Fruit fly (Drosophila melanogaster): Measurements from ENCODE around the gene Ctl2.

Ctl2 gene

DNA sequence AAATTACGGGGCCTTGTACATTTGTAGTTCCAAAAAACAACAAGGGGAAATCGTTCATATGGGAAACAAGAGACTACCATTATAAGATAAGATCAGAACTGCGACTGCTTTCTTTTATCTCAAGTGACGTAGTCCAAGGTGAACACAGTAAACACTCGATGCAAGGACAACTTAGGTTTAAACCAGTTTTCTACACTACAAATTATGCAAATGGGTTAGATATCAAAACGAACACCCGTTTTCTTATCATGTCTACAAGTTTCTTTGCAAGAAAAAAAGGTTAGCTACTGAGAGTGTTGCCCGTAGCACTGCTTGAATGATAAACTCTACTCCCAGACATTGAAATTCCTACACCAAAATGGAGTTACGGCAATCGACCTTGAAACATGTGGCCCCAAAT, 958 bp downstream of the Ctl2 start (continued):
- TF ChIP-seq luna (GFP tag; optimal IDR thresholded peaks at IDR 0.05) (no peak), CG12942 (GFP tag; optimal IDR thresholded peaks at IDR 0.05) (peak; percentile 26), CG11085 (GFP tag; IDR thresholded peaks at IDR 0.05) (peak; percentile 34; the same call in 1 of the 2 replicates), tap (tag; optimal IDR thresholded peaks at IDR 0.05) (no peak), CG4328 (GFP tag; optimal IDR thresholded peaks at IDR 0.05) (no peak), slbo (GFP tag; IDR thresholded peaks at IDR 0.05) (peak; percentile 82), crol (GFP tag; IDR thresholded peaks at IDR 0.05) (no peak), HLHmδ (GFP tag; optimal IDR thresholded peaks at IDR 0.05) (no peak), prd (optimal IDR thresholded peaks at IDR 0.05) (no peak), prd (GFP tag; IDR thresholded peaks at IDR 0.05) (peak; percentile 90), fru (optimal IDR thresholded peaks at IDR 0.05) (no peak), Bdp1 (GFP tag; optimal IDR thresholded peaks at IDR 0.05) (peak; percentile 35), bab2 (GFP tag; optimal IDR thresholded peaks at IDR 0.05) (peak; percentile 76), CG17361 (GFP tag; IDR thresholded peaks at IDR 0.05) (peak; percentile 71), CG7556 (GFP tag; optimal IDR thresholded peaks at IDR 0.05) (peak; percentile 38), CG14050 (GFP tag; IDR thresholded peaks at IDR 0.05) (peak; percentile 60), CG13624 (GFP tag; optimal IDR thresholded peaks at IDR 0.05) (peak; percentile 14), pros (GFP tag; optimal IDR thresholded peaks at IDR 0.05) (no peak), CG10462 (GFP tag; optimal IDR thresholded peaks at IDR 0.05) (peak; percentile 14), tin (GFP tag; optimal IDR thresholded peaks at IDR 0.05) (peak; percentile 32), emc (GFP tag; optimal IDR thresholded peaks at IDR 0.05) (peak; percentile 31), gsb-n (tag; optimal IDR thresholded peaks at IDR 0.05) (no peak), CG4424 (GFP tag; optimal IDR thresholded peaks at IDR 0.05) (peak; percentile 65), abd-A (tag; optimal IDR thresholded peaks at IDR 0.05) (no peak), dm (GFP tag; optimal IDR thresholded peaks at IDR 0.05) (no peak), CG3163 (GFP tag; optimal IDR thresholded peaks at IDR 0.05) (no peak), CG11093 (GFP tag; IDR thresholded peaks at IDR 0.05) (peak; percentile 64; the same call in 2 of the 3 replicates), CG6272 (GFP tag; IDR thresholded peaks at IDR 0.05) (peak; percentile 51), BEAF-32 (GFP tag; optimal IDR thresholded peaks at IDR 0.05) (no peak), Lim3 (GFP tag; IDR thresholded peaks at IDR 0.05) (no peak), CG2120 (GFP tag; optimal IDR thresholded peaks at IDR 0.05) (peak; percentile 71), Awh (GFP tag; IDR thresholded peaks at IDR 0.05) (peak; percentile 65), Tbp (GFP tag; optimal IDR thresholded peaks at IDR 0.05) (no peak), Atf3 (GFP tag; optimal IDR thresholded peaks at IDR 0.05) (no peak), az2 (GFP tag; optimal IDR thresholded peaks at IDR 0.05) (peak; percentile 60), pan (optimal IDR thresholded peaks at IDR 0.05) (no peak), pan (GFP tag; optimal IDR thresholded peaks at IDR 0.05 in 1 of 2, IDR thresholded peaks at IDR 0.05 in 1 of 2) (peak in 1 of 2 experiments; percentile 76), tx (GFP tag; optimal IDR thresholded peaks at IDR 0.05) (peak; percentile 10), Usf (GFP tag; optimal IDR thresholded peaks at IDR 0.05) (peak; percentile 2), nom (GFP tag; optimal IDR thresholded peaks at IDR 0.05) (no peak), ab (GFP tag; optimal IDR thresholded peaks at IDR 0.05) (no peak), E2f1 (GFP tag; IDR thresholded peaks at IDR 0.05) (peak; percentile 68), Fer1 (GFP tag; optimal IDR thresholded peaks at IDR 0.05) (peak; percentile 30), tgo (GFP tag; IDR thresholded peaks at IDR 0.05) (peak; percentile 73), D19A (tag; optimal IDR thresholded peaks at IDR 0.05) (peak; percentile 44), CG13424 (tag; optimal IDR thresholded peaks at IDR 0.05) (peak; percentile 53), CG12299 (tag; optimal IDR thresholded peaks at IDR 0.05) (no peak), Side (GFP tag; optimal IDR thresholded peaks at IDR 0.05) (peak; percentile 80), CG9727 (GFP tag; optimal IDR thresholded peaks at IDR 0.05) (peak; percentile 45), cg (GFP tag; optimal IDR thresholded peaks at IDR 0.05) (no peak), CG11696 (GFP tag; IDR thresholded peaks at IDR 0.05) (0 out of 2 replicates have a peak, but pooled peaks have one; percentile 20), cwo (GFP tag; optimal IDR thresholded peaks at IDR 0.05) (no peak), z (GFP tag; IDR thresholded peaks at IDR 0.05) (no peak; the same call in 2 of the 3 replicates)
